Worm (Caenorhabditis elegans) whole organism, L2 larva: ENCODE results near the gene F40A3.2.

ENCODE experiments used
- F13H6.1 ChIP-seq: sonication (generic microtip); optimal IDR thresholded peaks from 2 replicates; lab custom pipeline; 2016; ENCODE audit warnings: missing genetic modification characterization, missing compliant biosample characterization
- R02D3.7 ChIP-seq: fragments of 150-350 bp; optimal IDR thresholded peaks from 2 replicates; lab custom pipeline; 2014; ENCODE audit warnings: missing biosample characterization, missing genetic modification characterization
- ZK546.5 ChIP-seq: sonication (generic microtip); optimal IDR thresholded peaks from 2 replicates; lab custom pipeline; 2017; ENCODE audit warnings: missing biosample characterization, missing genetic modification characterization
- alr-1 ChIP-seq: fragments of 150-350 bp; optimal IDR thresholded peaks from 2 replicates; lab custom pipeline; 2014; ENCODE audit warnings: missing biosample characterization, missing genetic modification characterization
- aly-2 ChIP-seq: fragments of 150-350 bp; optimal IDR thresholded peaks from 2 replicates; lab custom pipeline; 2014; ENCODE audit warnings: missing biosample characterization, missing genetic modification characterization
- ceh-16 ChIP-seq: fragments of 150-350 bp; optimal IDR thresholded peaks from 2 replicates; lab custom pipeline; 2014; ENCODE audit warnings: missing biosample characterization, missing genetic modification characterization
- ceh-82 ChIP-seq: fragments of 150-350 bp; optimal IDR thresholded peaks from 2 replicates; lab custom pipeline; 2014; ENCODE audit warnings: missing biosample characterization, missing genetic modification characterization
- crh-2 ChIP-seq: sonication (generic microtip); optimal IDR thresholded peaks from 2 replicates; lab custom pipeline; 2017; ENCODE audit warnings: missing biosample characterization, missing genetic modification characterization
- egl-27 ChIP-seq: sonication (generic microtip); optimal IDR thresholded peaks from 3 replicates; lab custom pipeline; 2017; ENCODE audit warnings: missing biosample characterization, missing genetic modification reagents, missing genetic modification characterization
- gmeb-1 ChIP-seq: fragments of 150-350 bp; optimal IDR thresholded peaks from 2 replicates; lab custom pipeline; 2014; ENCODE audit warnings: missing biosample characterization, missing genetic modification characterization
- lsy-2 ChIP-seq, 2 experiments: fragments of 150-350 bp in 1 of 2; sonication (generic microtip) in 1 of 2; optimal IDR thresholded peaks; 2 replicates each; lab custom pipeline; 2014 to 2017; ENCODE audit warnings: missing biosample characterization in 2 of 2, missing genetic modification characterization in 2 of 2
- nhr-10 ChIP-seq: sonication (generic microtip); optimal IDR thresholded peaks from 2 replicates; lab custom pipeline; 2017; ENCODE audit warnings: missing biosample characterization, missing genetic modification characterization
- nhr-12 ChIP-seq: fragments of 150-350 bp; optimal IDR thresholded peaks from 2 replicates; lab custom pipeline; 2014; ENCODE audit warnings: missing biosample characterization, missing genetic modification characterization
- nhr-237 ChIP-seq: fragments of 150-350 bp; optimal IDR thresholded peaks from 2 replicates; lab custom pipeline; 2014; ENCODE audit warnings: missing biosample characterization, missing genetic modification characterization
- sma-3 ChIP-seq: sonication (generic microtip); optimal IDR thresholded peaks from 2 replicates; lab custom pipeline; 2016; ENCODE audit warnings: missing genetic modification reagents, missing genetic modification characterization, missing compliant biosample characterization
- unc-55 ChIP-seq: fragments of 150-350 bp; sonication (generic microtip); optimal IDR thresholded peaks from 3 replicates; lab custom pipeline; 2014; ENCODE audit warnings: missing biosample characterization, missing genetic modification reagents, missing genetic modification characterization
- unc-62 ChIP-seq: fragments of 150-350 bp; optimal IDR thresholded peaks from 2 replicates; lab custom pipeline; 2014; ENCODE audit warnings: missing biosample characterization, missing genetic modification reagents, missing genetic modification characterization
- zag-1 ChIP-seq: fragments of 150-350 bp; optimal IDR thresholded peaks from 2 replicates; lab custom pipeline; 2014; ENCODE audit warnings: missing biosample characterization, missing genetic modification characterization
- ztf-1 ChIP-seq: fragments of 200-800 bp; sonication (Bioruptor generic); conservative IDR thresholded peaks from 2 replicates; pipeline ENCODE4 v1.3.6; 2022; ENCODE audit warnings: missing genetic modification characterization, missing compliant biosample characterization
- ztf-11 ChIP-seq: sonication (generic microtip); optimal IDR thresholded peaks from 2 replicates; lab custom pipeline; 2017; ENCODE audit warnings: missing biosample characterization, missing genetic modification characterization
- ztf-4 ChIP-seq: fragments of 150-350 bp; optimal IDR thresholded peaks from 2 replicates; lab custom pipeline; 2014; ENCODE audit warnings: missing biosample characterization, missing genetic modification characterization

Gene F40A3.2

DNA sequence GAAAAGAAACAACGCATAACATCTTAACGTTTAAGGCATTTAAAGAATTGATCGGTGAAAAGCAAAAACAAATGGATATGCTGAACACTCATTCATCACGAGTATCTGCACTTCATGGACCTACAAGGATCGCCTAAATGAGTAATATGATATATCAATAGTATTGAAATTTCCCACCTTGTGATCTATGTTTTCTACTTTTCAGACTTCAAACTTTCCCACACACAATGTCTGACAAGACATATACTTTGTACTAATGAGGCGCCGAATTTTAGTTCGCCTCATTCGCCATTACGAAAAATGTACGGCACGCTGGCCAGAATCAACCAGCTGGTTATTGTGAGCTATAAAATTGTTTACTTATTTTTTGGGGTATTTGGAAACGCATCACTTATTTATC is 48.1 kb downstream of the F40A3.2 start, which contains the start of gene srsx-6:
TSS of gene srsx-6 (plus strand) at position 301 of the 400 bp plus-strand sequence.
- no peak for TF ChIP-seq lsy-2 (tag; optimal IDR thresholded peaks at IDR 0.05; lab: Kevin White, UChicago)
- TF ChIP-seq ztf-4 (tag; lab: Kevin White, UChicago): no peak
- no peak for TF ChIP-seq ceh-16 (tag; lab: Kevin White, UChicago)
- no peak for TF ChIP-seq R02D3.7 (tag; lab: Kevin White, UChicago)
- TF ChIP-seq ceh-82 (tag; lab: Kevin White, UChicago): no peak
- no peak for TF ChIP-seq nhr-10 (tag; lab: Kevin White, UChicago)
- TF ChIP-seq unc-62 (GFP tag; lab: Kevin White, UChicago): no peak
- TF ChIP-seq zag-1 (tag; lab: Kevin White, UChicago): no peak
- TF ChIP-seq F13H6.1 (tag; lab: Kevin White, UChicago): no peak
- TF ChIP-seq crh-2 (tag; lab: Kevin White, UChicago): no peak
- TF ChIP-seq nhr-237 (tag; lab: Kevin White, UChicago): no peak
- TF ChIP-seq ZK546.5 (tag; lab: Kevin White, UChicago): no peak
- no peak for TF ChIP-seq nhr-12 (tag; lab: Kevin White, UChicago)
- TF ChIP-seq alr-1 (tag; lab: Kevin White, UChicago): no peak
- TF ChIP-seq aly-2 (tag; lab: Kevin White, UChicago): no peak
- TF ChIP-seq unc-55: no peak
- no peak for TF ChIP-seq ztf-1
- no peak for TF ChIP-seq egl-27 (tag; lab: Kevin White, UChicago)
- TF ChIP-seq sma-3 (GFP tag; lab: Kevin White, UChicago): no peak
- no peak for TF ChIP-seq ztf-11

DNA sequence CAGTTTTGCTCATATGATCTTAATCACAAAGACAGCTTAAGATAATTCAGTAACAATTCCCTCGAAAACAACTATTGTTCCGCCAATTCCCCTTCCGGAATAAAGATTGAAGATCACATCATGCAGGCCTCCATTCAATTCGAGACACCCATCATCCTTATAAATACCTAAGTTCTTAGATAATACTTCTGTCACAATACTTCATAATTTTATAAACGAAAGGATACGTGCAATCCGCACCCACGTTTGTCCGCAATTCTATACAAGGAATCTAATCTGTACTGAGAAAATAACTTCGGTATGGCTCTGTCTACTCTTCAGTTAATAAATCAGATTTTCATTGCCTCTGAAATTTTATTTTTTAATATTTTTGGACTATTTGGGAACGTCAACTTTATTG is 49.9 kb downstream of the F40A3.2 start, which contains the start of gene srsx-5:
TSS of gene srsx-5 (plus strand) at position 301 of the 400 bp plus-strand sequence.
- TF ChIP-seq gmeb-1 (tag; lab: Kevin White, UChicago): no peak
